Fruit fly (Drosophila melanogaster) whole organism, adult: ENCODE measurements around the gene CG14277.

ENCODE experiments used
- CG11617 ChIP-seq: fragments of 200-800 bp; sonication (Bioruptor generic); optimal IDR thresholded peaks from 2 replicates; lab custom pipeline; 2017; ENCODE audit warnings: mild to moderate bottlenecking, missing biosample characterization, missing genetic modification reagents, missing genetic modification characterization
- CG12768 ChIP-seq: fragments of 200-800 bp; sonication (Bioruptor generic); optimal IDR thresholded peaks from 2 replicates; lab custom pipeline; 2017; ENCODE audit warnings: missing biosample characterization, missing genetic modification characterization, mild to moderate bottlenecking, moderate library complexity, missing genetic modification reagents
- CG14711 ChIP-seq: fragments of 200-800 bp; sonication (Bioruptor generic); optimal IDR thresholded peaks from 2 replicates; lab custom pipeline; 2018; ENCODE audit warnings: missing biosample characterization, mild to moderate bottlenecking, missing genetic modification characterization, moderate library complexity
- CG5204 ChIP-seq: fragments of 200-800 bp; sonication (Bioruptor generic); optimal IDR thresholded peaks from 2 replicates; lab custom pipeline; 2016; ENCODE audit warnings: missing biosample characterization, missing genetic modification characterization
- CG7045 ChIP-seq: fragments of 200-800 bp; sonication (Bioruptor generic); optimal IDR thresholded peaks from 2 replicates; lab custom pipeline; 2017; ENCODE audit warnings: missing biosample characterization, mild to moderate bottlenecking, missing genetic modification characterization
- CG7101 ChIP-seq: fragments of 200-800 bp; sonication (Bioruptor generic); optimal IDR thresholded peaks from 2 replicates; lab custom pipeline; 2018; ENCODE audit warnings: missing biosample characterization, mild to moderate bottlenecking, missing genetic modification characterization, moderate library complexity
- Hr96 ChIP-seq: fragments of 200-800 bp; sonication (Bioruptor generic); optimal IDR thresholded peaks from 2 replicates; lab custom pipeline; 2016; ENCODE audit warnings: missing biosample characterization, missing genetic modification characterization
- bab1 ChIP-seq: fragments of 200-800 bp; sonication (Bioruptor generic); optimal IDR thresholded peaks from 3 replicates; lab custom pipeline; 2019; ENCODE audit warnings: missing biosample characterization, mild to moderate bottlenecking, missing genetic modification characterization, moderate library complexity
- cic ChIP-seq: fragments of 200-800 bp; sonication (Bioruptor generic); optimal IDR thresholded peaks from 2 replicates; lab custom pipeline; 2017; ENCODE audit warnings: missing biosample characterization, mild to moderate bottlenecking, missing genetic modification characterization, moderate library complexity
- kay ChIP-seq: fragments of 200-800 bp; sonication (Bioruptor generic); peaks from one replicate; lab custom pipeline; 2016; ENCODE audit warnings: missing biosample characterization, missing genetic modification characterization, borderline replicate concordance
- toe ChIP-seq: fragments of 200-800 bp; sonication (Bioruptor generic); optimal IDR thresholded peaks from 2 replicates; lab custom pipeline; 2016; ENCODE audit warnings: missing biosample characterization, missing genetic modification characterization

CG14277 gene

DNA sequence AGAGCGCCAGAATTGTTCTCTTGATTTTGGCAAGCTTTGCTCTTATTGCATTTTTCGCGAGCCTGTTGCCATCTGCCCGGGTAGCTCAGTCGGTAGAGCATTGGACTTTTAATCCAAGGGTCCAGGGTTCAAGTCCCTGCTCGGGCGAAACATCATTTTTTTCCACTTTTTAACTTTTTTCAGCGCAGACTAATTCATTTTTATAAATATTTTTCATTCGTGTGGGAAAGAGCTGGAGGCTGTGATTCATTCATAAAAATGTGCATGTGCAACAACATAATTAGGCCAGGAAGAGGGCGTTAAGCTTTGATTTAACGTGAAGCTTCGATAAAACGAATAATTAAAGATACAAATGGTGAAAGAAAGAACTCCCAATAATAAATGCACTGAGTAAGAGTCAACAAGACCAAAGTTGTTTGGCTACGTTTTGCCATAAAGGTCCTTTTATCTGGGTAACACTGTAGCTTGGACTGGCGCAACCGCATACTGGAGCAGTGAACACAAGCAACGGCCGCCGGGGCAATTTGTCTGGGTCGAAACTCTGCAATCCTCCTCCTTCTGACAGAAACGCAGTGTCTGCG is 48.5 kb downstream of the CG14277 start:
- peak; percentile 3 for TF ChIP-seq CG7045 (GFP tag; lab: Kevin White, UChicago)
- TF ChIP-seq kay = peak; percentile 65
- no peak for TF ChIP-seq CG14711 (tag; lab: Kevin White, UChicago)
- no peak for TF ChIP-seq CG12768 (GFP tag; lab: Kevin White, UChicago)
- TF ChIP-seq CG7101 (tag; lab: Kevin White, UChicago) = no peak
- no peak for TF ChIP-seq toe (GFP tag; lab: Kevin White, UChicago)

DNA sequence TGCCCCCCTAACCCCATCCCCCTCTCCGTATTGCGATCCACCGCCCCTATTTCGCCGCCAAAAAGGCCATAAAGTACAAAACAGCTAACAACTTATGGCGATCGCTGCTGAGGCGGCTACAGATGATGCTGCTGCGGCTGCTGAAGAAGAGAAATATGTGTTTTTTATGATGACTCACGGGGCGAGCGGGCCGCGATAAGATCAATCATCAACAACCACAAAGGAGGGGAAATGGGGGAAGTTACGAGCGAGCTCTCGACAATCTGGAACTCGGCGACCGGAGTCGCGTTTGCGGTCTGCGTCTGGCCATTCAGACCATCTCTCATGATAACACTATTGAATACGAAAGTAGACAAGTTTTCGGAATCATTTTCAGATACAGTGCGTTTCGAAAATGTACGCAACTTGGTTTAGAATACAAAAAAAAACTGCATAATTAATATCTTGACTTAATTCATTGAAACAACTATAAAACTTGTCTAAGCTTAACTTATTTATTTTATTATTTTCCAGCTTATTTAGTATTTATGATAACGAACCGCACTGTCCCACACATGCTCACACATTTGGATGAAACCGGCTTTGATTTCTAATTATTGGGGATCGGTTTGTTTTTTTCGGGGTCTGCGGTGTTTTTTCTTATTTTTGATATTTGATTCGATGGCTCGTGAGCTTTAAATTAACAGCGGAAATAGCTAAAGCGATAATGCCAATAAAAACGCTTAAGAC is 50.0 kb downstream of the CG14277 start:
- TF ChIP-seq CG5204 = no peak
- peak; percentile 3 for TF ChIP-seq CG7101 (tag; lab: Kevin White, UChicago)
- TF ChIP-seq CG11617 (GFP tag; lab: Kevin White, UChicago) = no peak
- no peak for TF ChIP-seq CG7045 (GFP tag; lab: Kevin White, UChicago)
- TF ChIP-seq toe (GFP tag; lab: Kevin White, UChicago) = no peak
- no peak for TF ChIP-seq Hr96 (GFP tag; lab: Kevin White, UChicago)
- no peak for TF ChIP-seq cic (GFP tag; lab: Kevin White, UChicago)
- TF ChIP-seq kay = peak; percentile 59
- peak; percentile 27 for TF ChIP-seq bab1 (GFP tag; lab: Kevin White, UChicago)
